Fruit fly (Drosophila melanogaster): ENCODE data around the gene kmg.
A peak's percentile ranks its signal among the peaks of the same experiment; 100 is the strongest.

kmg gene

DNA sequence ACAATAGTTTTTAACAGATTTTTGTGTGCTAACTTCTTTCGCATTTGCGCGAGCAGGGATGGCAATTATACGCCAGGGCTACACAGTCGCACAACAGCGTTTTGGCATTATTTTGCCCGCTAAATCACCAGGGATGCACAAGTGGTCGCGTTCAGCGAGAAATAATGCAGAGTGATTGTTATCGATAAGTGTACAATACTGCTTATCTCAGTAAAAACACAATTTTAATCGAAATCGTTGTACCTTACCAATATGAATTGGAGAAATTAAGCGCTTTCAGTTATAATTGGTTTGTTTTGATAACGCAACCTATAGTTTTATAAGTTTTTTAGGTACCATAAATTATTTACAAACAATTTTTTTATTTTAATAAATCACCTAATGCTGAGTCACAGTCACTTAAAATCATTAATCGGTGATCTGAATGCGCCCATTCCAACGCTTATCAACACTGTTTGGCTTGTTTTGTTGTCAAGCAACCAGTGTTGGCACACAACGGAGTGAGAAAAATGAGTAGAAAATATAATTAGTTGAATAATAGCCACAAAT, 16.4 kb downstream of the kmg start, which contains the start of the genes Sfmbt and CG5439 (continued):
- TF ChIP-seq CG1792 (GFP tag; optimal IDR thresholded peaks at IDR 0.05) (peak; percentile 31), CG18476 (GFP tag; optimal IDR thresholded peaks at IDR 0.05) (peak; percentile 76), Elba2 (GFP tag; optimal IDR thresholded peaks at IDR 0.05) (peak; percentile 68), Tbp (GFP tag; optimal IDR thresholded peaks at IDR 0.05) (no peak), Eip74EF (GFP tag; optimal IDR thresholded peaks at IDR 0.05) (no peak), CG4404 (GFP tag; IDR thresholded peaks at IDR 0.05) (peak; percentile 49; the same call in 1 of the 2 replicates), Hand (GFP tag; optimal IDR thresholded peaks at IDR 0.05) (no peak), CG10654 (GFP tag; optimal IDR thresholded peaks at IDR 0.05) (peak; percentile 67), jigr1 (GFP tag; IDR thresholded peaks at IDR 0.05) (peak; percentile 45; the same call in 1 of the 3 replicates), zen (tag; optimal IDR thresholded peaks at IDR 0.05) (peak; percentile 77), CG6272 (GFP tag; IDR thresholded peaks at IDR 0.05) (peak; percentile 77), NC2β (GFP tag; optimal IDR thresholded peaks at IDR 0.05) (peak; percentile 57), CG2129 (GFP tag; IDR thresholded peaks at IDR 0.05; ENCODE audit: partially characterized antibody) (no peak), CG15514 (GFP tag; optimal IDR thresholded peaks at IDR 0.05) (peak; percentile 62), ro (GFP tag; IDR thresholded peaks at IDR 0.05) (no peak), CG13424 (tag; optimal IDR thresholded peaks at IDR 0.05) (peak; percentile 81), tio (GFP tag; optimal IDR thresholded peaks at IDR 0.05) (no peak), CG9817 (tag; optimal IDR thresholded peaks at IDR 0.05) (peak; percentile 80), Atf3 (GFP tag; optimal IDR thresholded peaks at IDR 0.05) (peak; percentile 53), CG33213 (GFP tag; optimal IDR thresholded peaks at IDR 0.05) (peak; percentile 40), az2 (GFP tag; optimal IDR thresholded peaks at IDR 0.05) (peak; percentile 71), MBD-R2 (GFP tag; IDR thresholded peaks at IDR 0.05) (peak; percentile 80), bsh (GFP tag; optimal IDR thresholded peaks at IDR 0.05) (peak in 1 of 2 experiments; percentile 50), vnd (GFP tag; IDR thresholded peaks at IDR 0.05; ENCODE audit: partially characterized antibody) (no peak), Ada2b (GFP tag; IDR thresholded peaks at IDR 0.05) (no peak), Gug (GFP tag; IDR thresholded peaks at IDR 0.05) (peak; percentile 88), CG12744 (GFP tag; optimal IDR thresholded peaks at IDR 0.05) (peak; percentile 50), CG12104 (GFP tag; optimal IDR thresholded peaks at IDR 0.05) (peak; percentile 69), Doc2 (GFP tag; IDR thresholded peaks at IDR 0.05) (no peak), CG18764 (GFP tag; optimal IDR thresholded peaks at IDR 0.05) (peak; percentile 46), croc (GFP tag; conservative IDR thresholded peaks at IDR 0.05) (peak; percentile 61), Xrp1 (GFP tag; IDR thresholded peaks at IDR 0.05) (peak; percentile 66), CG9797 (GFP tag; optimal IDR thresholded peaks at IDR 0.05) (peak; percentile 55), pum (GFP tag; optimal IDR thresholded peaks at IDR 0.05) (peak; percentile 79), btn (GFP tag; optimal IDR thresholded peaks at IDR 0.05) (peak; percentile 19), Mad (GFP tag; optimal IDR thresholded peaks at IDR 0.05) (peak; percentile 44), CG17361 (GFP tag; IDR thresholded peaks at IDR 0.05) (no peak; the same call in 1 of the 3 replicates), CG12299 (tag; optimal IDR thresholded peaks at IDR 0.05) (peak; percentile 6), grau (tag; optimal IDR thresholded peaks at IDR 0.05) (peak; percentile 79), Sry-β (GFP tag; optimal IDR thresholded peaks at IDR 0.05) (peak; percentile 80), Myb (GFP tag; optimal IDR thresholded peaks at IDR 0.05) (peak; percentile 58), PHDP (tag; optimal IDR thresholded peaks at IDR 0.05) (no peak), Med (GFP tag) (peak; percentile 96), Hr51 (GFP tag; optimal IDR thresholded peaks at IDR 0.05) (peak in 1 of 2 experiments; percentile 75), CG14441 (GFP tag; IDR thresholded peaks at IDR 0.05) (peak; percentile 71), Lhr (GFP tag; optimal IDR thresholded peaks at IDR 0.05) (peak; percentile 69), trh (GFP tag; optimal IDR thresholded peaks at IDR 0.05) (peak; percentile 64), CG7928 (GFP tag; optimal IDR thresholded peaks at IDR 0.05) (peak; percentile 100), E2f1 (GFP tag; IDR thresholded peaks at IDR 0.05) (peak; percentile 61), en (GFP tag; optimal IDR thresholded peaks at IDR 0.05) (peak; percentile 63)

Data from whole organism, embryonic.